Worm (Caenorhabditis elegans) whole organism, midembryonic: Measurements from ENCODE around the gene col-91.

ENCODE experiments used
- T22C8.4 ChIP-seq: fragments of 200-800 bp; sonication (Bioruptor generic); IDR thresholded peaks from 2 replicates; pipeline ENCODE4 v1.3.6; 2022; ENCODE audit warnings: missing genetic modification characterization, missing compliant biosample characterization
- cog-1 ChIP-seq: sonication (generic microtip); optimal IDR thresholded peaks from 2 replicates; lab custom pipeline; 2016; ENCODE audit warnings: missing genetic modification characterization, missing compliant biosample characterization
- flt-1 ChIP-seq: fragments of 200-800 bp; sonication (Bioruptor generic); IDR thresholded peaks from 2 replicates; pipeline ENCODE4 v1.3.6; 2022; ENCODE audit warnings: missing genetic modification characterization, missing compliant biosample characterization
- klf-2 ChIP-seq: fragments of 200-800 bp; sonication (Bioruptor generic); conservative IDR thresholded peaks from 2 replicates; pipeline ENCODE4 v1.3.6; 2022; ENCODE audit warnings: missing genetic modification reagents, missing genetic modification characterization, missing compliant biosample characterization
- med-1 ChIP-seq: sonication (generic microtip); optimal IDR thresholded peaks from 2 replicates; lab custom pipeline; 2017; ENCODE audit warnings: missing genetic modification characterization, mild to moderate bottlenecking, missing compliant biosample characterization, antibody characterized with exemption, missing genetic modification reagents; ENCODE audit not compliant: insufficient read depth
- ref-1 ChIP-seq: fragments of 200-800 bp; sonication (Bioruptor generic); conservative IDR thresholded peaks from 2 replicates; pipeline ENCODE4 v1.3.6; 2022; ENCODE audit warnings: missing genetic modification reagents, missing genetic modification characterization, missing compliant biosample characterization
- tab-1 ChIP-seq: fragments of 200-800 bp; sonication (Bioruptor generic); IDR thresholded peaks from 2 replicates; pipeline ENCODE4 v1.3.6; 2022; ENCODE audit warnings: missing genetic modification characterization, missing compliant biosample characterization
- ztf-23 ChIP-seq: fragments of 200-800 bp; sonication (Bioruptor generic); IDR thresholded peaks from 2 replicates; pipeline ENCODE4 v1.3.6; 2022; ENCODE audit warnings: missing genetic modification reagents, missing genetic modification characterization, missing compliant biosample characterization
- ztf-29 ChIP-seq: fragments of 200-800 bp; sonication (Bioruptor generic); IDR thresholded peaks from 2 replicates; pipeline ENCODE4 v1.3.6; 2022; ENCODE audit warnings: missing genetic modification reagents, missing genetic modification characterization, missing compliant biosample characterization

col-91 gene

DNA sequence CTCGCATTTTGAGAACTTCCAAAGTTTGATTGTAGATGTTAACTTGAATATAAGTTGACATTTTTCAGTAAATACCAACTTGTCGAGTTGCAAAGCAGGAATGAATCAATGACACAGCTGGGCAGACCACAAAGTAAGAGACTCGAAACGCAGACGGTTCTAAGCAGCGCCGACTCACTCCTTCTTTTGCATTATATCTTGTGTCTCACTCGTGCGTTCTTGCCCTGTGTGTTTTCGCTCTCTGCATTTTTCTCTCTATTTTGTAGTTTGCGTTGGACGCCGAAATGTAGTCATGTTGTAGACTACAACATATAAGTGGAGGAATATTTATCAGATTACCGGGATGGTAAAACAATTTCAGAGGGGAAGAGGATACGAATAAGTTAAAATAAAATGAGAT is 20.7 kb downstream of the col-91 start, which contains the start of gene C02F5.12:
Gene C02F5.12 (minus strand): TSS at position 221 of the 400 bp plus-strand sequence.
- TF ChIP-seq klf-2 (GFP tag; lab: Robert Waterston, UW) (no peak), ztf-29 (GFP tag; lab: Robert Waterston, UW) (no peak), med-1 (GFP tag; lab: Kevin White, UChicago) (no peak)

DNA sequence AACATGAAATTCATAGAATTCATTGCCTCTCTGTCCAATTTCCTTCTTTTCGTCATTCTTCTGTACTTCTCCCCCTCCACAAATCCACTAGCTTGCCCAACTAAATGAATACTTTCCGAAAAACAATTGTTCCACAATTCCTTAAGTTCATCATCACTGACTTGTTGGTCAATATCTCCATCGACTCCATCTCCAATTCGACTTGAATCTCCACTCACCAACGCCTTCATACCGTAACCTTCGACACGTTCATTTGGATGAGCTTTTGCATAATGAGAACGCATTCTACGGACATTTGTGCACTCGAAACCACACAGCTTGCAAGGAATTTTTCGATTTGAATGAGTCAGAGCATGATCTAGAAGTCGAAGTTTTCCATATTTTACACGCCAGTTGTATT is 22.5 kb downstream of the col-91 start:
- no peak for TF ChIP-seq med-1 (GFP tag; lab: Kevin White, UChicago)
- TF ChIP-seq klf-2 (GFP tag; lab: Robert Waterston, UW): no peak
- TF ChIP-seq tab-1 (GFP tag; lab: Robert Waterston, UW): no peak
- TF ChIP-seq ztf-29 (GFP tag; lab: Robert Waterston, UW): no peak
- TF ChIP-seq ref-1 (GFP tag; lab: Robert Waterston, UW): no peak
- no peak for TF ChIP-seq flt-1 (GFP tag; lab: Robert Waterston, UW)
- no peak for TF ChIP-seq T22C8.4
- no peak for TF ChIP-seq cog-1

DNA sequence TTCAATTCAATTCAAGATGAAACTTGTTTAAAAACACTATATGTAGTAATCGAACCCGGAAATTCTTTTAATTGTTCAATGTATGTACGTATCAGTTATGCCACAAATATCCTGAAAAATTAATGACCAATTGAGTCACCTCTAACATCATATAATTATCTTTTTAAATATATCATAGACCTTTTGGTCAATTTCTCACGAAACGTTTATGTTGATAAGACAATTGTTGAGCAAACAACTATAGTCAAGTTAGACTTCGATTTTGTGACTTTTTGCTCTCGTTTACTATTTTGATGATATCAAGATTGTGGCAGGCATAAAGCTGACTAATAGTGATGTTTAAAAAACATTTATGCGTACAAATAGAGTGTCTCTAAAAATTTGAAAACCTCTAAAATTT is 23.2 kb downstream of the col-91 start:
- TF ChIP-seq med-1 (GFP tag; lab: Kevin White, UChicago) (no peak), ztf-23 (no peak), flt-1 (GFP tag; lab: Robert Waterston, UW) (no peak), cog-1 (no peak), klf-2 (GFP tag; lab: Robert Waterston, UW) (no peak), ref-1 (GFP tag; lab: Robert Waterston, UW) (no peak), tab-1 (GFP tag; lab: Robert Waterston, UW) (no peak), T22C8.4 (no peak), ztf-29 (GFP tag; lab: Robert Waterston, UW) (no peak)

DNA sequence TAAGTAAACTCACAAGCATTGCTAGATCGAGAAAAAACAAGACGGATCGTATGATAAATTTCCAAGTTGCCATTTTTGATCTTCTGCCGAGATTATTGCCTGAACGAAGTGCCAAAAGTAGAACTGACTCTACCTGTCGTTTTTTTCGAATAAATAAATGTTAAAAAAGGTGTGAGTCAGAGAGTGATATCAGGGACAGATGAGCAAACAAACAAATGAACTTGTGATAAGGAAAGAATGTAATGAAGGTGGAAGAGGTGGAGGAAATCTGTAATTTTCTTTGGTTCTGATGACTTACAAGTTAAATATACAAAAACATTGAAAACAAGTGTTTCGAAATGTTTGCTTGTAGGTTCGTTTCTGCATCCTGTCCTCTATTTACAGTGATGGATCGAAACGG is 24.1 kb downstream of the col-91 start, which contains the start of gene tsp-1:
Gene tsp-1 (minus strand): TSS at position 99 of the 400 bp plus-strand sequence.
- TF ChIP-seq klf-2 (GFP tag; lab: Robert Waterston, UW) (no peak), tab-1 (GFP tag; lab: Robert Waterston, UW) (no peak), ztf-23 (no peak), ref-1 (GFP tag; lab: Robert Waterston, UW) (no peak), T22C8.4 (no peak), flt-1 (GFP tag; lab: Robert Waterston, UW) (no peak), cog-1 (no peak), ztf-29 (GFP tag; lab: Robert Waterston, UW) (no peak), med-1 (GFP tag; lab: Kevin White, UChicago) (no peak)

DNA sequence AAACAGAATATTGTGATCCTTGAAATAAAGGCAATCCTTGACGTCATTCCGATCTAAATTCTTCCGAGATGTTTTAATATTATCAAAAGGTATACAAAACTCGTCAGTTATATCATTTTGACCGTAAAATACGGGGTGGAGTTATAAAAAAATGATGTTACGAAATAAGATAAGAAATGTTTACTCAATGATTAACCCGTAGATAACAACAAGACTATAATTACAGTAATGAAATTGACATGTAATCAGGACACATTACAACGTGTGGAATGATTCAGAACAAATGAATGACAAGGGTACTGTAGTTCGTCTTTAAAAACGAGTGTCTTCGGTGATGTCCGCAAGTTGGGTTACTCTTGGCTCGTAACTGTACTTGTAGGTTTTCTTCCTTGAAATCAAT is 25.6 kb downstream of the col-91 start, which contains the start of gene tsp-2:
Gene tsp-2 (minus strand): TSS at position 109 of the 400 bp plus-strand sequence.
- no peak for TF ChIP-seq cog-1
- no peak for TF ChIP-seq med-1 (GFP tag; lab: Kevin White, UChicago)
- no peak for TF ChIP-seq T22C8.4
- TF ChIP-seq flt-1 (GFP tag; lab: Robert Waterston, UW): no peak
- no peak for TF ChIP-seq ztf-29 (GFP tag; lab: Robert Waterston, UW)
- TF ChIP-seq tab-1 (GFP tag; lab: Robert Waterston, UW): no peak
- no peak for TF ChIP-seq ref-1 (GFP tag; lab: Robert Waterston, UW)
- TF ChIP-seq ztf-23: no peak
- no peak for TF ChIP-seq klf-2 (GFP tag; lab: Robert Waterston, UW)

DNA sequence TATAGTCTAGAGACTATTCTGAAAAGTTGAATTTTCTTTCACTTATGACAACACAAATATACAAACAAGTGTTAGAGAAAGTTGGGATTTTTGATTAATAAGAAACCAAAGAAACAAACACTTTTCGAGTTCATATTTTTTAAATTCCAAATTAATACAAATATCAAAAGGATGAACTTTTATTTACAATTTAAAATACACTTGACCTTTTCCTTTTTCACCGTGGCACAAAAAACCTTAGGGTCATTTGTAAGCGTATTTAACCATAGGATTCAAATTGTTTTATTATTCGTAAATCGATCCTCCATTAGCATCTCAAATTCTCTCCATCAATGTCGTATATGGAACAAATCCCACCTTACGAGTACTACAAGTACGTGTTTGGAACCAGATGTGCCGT is 27.6 kb downstream of the col-91 start, which contains the start of gene C02F5.5:
Gene C02F5.5 (plus strand): TSS at position 301 of the 400 bp plus-strand sequence.
- TF ChIP-seq med-1 (GFP tag; lab: Kevin White, UChicago) (no peak), tab-1 (GFP tag; lab: Robert Waterston, UW) (no peak), ztf-29 (GFP tag; lab: Robert Waterston, UW) (no peak), klf-2 (GFP tag; lab: Robert Waterston, UW) (no peak), flt-1 (GFP tag; lab: Robert Waterston, UW) (no peak), T22C8.4 (no peak), ref-1 (GFP tag; lab: Robert Waterston, UW) (no peak), ztf-23 (no peak), cog-1 (no peak)

DNA sequence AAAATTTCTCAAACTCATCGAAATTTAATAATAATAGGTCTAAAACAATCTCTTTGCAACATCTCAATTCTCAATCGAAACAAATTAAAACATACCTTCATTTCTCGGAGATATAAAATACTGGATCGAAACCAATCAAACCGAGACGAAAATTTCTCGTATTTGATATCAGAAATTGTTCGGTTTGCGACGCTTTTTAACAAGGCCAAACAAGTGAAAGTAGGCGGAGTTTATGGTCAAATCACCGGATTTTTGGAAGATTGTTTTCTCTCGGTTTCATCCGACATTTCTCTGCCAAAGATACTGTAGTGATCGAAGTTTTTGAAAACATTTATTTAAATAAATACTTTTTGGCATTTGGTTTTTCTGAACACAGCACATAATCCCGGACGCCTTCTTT is 28.1 kb downstream of the col-91 start, which contains the start of gene C02F5.14:
Gene C02F5.14 (minus strand): TSS at position 157 of the 400 bp plus-strand sequence.
- TF ChIP-seq ref-1 (GFP tag; lab: Robert Waterston, UW): no peak
- no peak for TF ChIP-seq flt-1 (GFP tag; lab: Robert Waterston, UW)

DNA sequence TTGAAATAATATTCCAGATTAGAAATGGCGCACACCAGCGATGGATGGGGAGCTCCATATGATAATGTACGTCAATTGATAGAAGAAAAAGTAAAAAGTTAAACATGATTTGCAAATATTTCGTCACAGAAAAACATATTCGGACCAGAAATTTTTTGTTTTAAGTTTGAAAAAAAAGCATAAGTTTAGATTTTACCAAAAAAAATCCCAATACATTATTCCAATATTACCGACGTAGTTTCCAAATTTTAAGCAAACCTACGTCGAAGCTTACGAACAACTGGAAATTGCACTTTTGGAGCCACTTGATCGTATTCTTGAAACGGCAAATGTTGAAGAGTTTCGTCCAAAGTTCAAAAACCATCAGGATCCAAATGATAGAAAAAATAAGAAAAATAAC is 30.8 kb downstream of the col-91 start, which contains the start of gene henn-1:
Gene henn-1 (plus strand): TSS at position 18 of the 400 bp plus-strand sequence.
- no peak for TF ChIP-seq T22C8.4
- no peak for TF ChIP-seq ref-1 (GFP tag; lab: Robert Waterston, UW)
- TF ChIP-seq med-1 (GFP tag; lab: Kevin White, UChicago): no peak
- TF ChIP-seq tab-1 (GFP tag; lab: Robert Waterston, UW): no peak

DNA sequence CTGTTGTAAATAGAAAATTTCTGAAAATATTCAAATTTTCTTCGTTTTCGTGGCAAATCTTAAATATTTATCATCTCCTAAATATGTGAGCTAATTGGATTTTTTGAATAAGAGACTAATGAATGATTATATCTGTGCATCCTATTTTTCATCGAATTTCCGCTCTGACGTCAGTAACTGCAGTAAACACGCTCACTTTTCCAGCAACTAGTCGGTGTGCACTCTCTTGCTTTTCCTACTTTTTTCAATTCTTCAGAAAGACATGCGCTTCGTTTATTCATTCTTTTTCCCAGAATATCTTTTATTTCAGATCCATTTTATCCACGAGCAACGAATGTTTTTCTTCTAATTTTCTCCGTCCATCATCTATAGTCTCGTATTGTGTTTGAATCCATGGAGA is 34.0 kb downstream of the col-91 start:
- TF ChIP-seq ztf-23 (no peak), tab-1 (GFP tag; lab: Robert Waterston, UW) (no peak), flt-1 (GFP tag; lab: Robert Waterston, UW) (no peak), ztf-29 (GFP tag; lab: Robert Waterston, UW) (no peak), med-1 (GFP tag; lab: Kevin White, UChicago) (no peak), ref-1 (GFP tag; lab: Robert Waterston, UW) (no peak), klf-2 (GFP tag; lab: Robert Waterston, UW) (no peak), T22C8.4 (no peak), cog-1 (no peak)

DNA sequence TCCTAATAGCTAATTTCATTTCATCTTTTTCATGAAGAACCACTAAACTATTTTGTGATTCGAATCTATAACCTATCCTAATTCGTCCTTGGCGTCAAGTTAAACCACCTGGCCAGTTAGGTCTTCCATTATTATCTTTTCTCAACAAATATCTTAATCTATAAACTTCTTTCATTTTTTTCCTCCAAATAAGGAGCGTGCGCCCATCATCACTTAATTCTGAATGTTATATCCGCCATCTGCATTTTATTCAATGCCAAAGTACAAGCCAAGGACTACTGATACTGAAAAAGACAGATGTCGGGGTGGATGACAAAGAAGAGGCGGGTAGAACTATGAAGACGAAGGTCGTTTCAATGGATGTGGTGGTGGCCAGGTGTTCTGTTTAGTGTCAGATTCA is 34.5 kb downstream of the col-91 start:
- TF ChIP-seq ref-1 (GFP tag; lab: Robert Waterston, UW) (no peak), med-1 (GFP tag; lab: Kevin White, UChicago) (no peak), ztf-29 (GFP tag; lab: Robert Waterston, UW) (no peak), cog-1 (no peak), ztf-23 (no peak), tab-1 (GFP tag; lab: Robert Waterston, UW) (no peak), flt-1 (GFP tag; lab: Robert Waterston, UW) (no peak), T22C8.4 (no peak), klf-2 (GFP tag; lab: Robert Waterston, UW) (no peak)
